Worm (Caenorhabditis elegans): Measurements from ENCODE around the gene let-858.

The let-858 gene

ce11 chrII:11004381-11004780 lies 17.8 kb upstream of the let-858 start:
- TF ChIP-seq cog-1 (tag; optimal IDR thresholded peaks at IDR 0.05) (no peak), ztf-23 (GFP tag; IDR thresholded peaks at IDR 0.05) (no peak), klf-2 (GFP tag; conservative IDR thresholded peaks at IDR 0.05) (no peak), ref-1 (GFP tag; conservative IDR thresholded peaks at IDR 0.05) (no peak)

DNA sequence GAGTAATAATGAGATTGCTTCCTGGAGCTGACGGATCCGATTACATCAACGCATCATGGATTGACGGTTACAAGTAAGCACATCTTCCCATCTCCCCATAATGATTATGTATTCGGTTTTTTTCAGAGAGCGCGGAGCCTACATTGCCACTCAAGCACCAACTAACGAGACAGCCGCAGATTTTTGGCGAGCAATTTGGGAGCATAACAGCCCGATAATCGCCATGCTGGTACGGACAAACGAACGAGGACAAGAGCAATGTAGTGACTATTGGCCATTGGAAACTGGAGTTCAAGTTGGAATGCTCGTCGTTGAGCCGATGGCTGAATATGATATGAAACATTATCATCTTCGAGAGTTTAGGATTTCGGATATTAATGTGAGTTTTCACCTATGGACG lies 11.3 kb upstream of the let-858 start:
- TF ChIP-seq T22C8.4 (GFP tag; IDR thresholded peaks at IDR 0.05) (no peak), tab-1 (GFP tag; IDR thresholded peaks at IDR 0.05) (no peak), med-1 (GFP tag; optimal IDR thresholded peaks at IDR 0.05; ENCODE audit: insufficient read depth) (no peak)

ce11 chrII:11012532-11013179 lies 9.5 kb upstream of the let-858 start:
- TF ChIP-seq klf-2 (GFP tag; conservative IDR thresholded peaks at IDR 0.05) (no peak), med-1 (GFP tag; optimal IDR thresholded peaks at IDR 0.05; ENCODE audit: insufficient read depth) (no peak), cog-1 (tag; optimal IDR thresholded peaks at IDR 0.05) (no peak), ref-1 (GFP tag; conservative IDR thresholded peaks at IDR 0.05) (no peak), ztf-23 (GFP tag; IDR thresholded peaks at IDR 0.05) (peak; percentile 66; the same call in 1 of the 2 replicates), tab-1 (GFP tag; IDR thresholded peaks at IDR 0.05) (0 out of 2 replicates have a peak, but pooled peaks have one; percentile 35), ztf-29 (GFP tag; IDR thresholded peaks at IDR 0.05) (no peak), T22C8.4 (GFP tag; IDR thresholded peaks at IDR 0.05) (no peak), flt-1 (GFP tag; IDR thresholded peaks at IDR 0.05) (0 out of 2 replicates have a peak, but pooled peaks have one; percentile 5)

DNA sequence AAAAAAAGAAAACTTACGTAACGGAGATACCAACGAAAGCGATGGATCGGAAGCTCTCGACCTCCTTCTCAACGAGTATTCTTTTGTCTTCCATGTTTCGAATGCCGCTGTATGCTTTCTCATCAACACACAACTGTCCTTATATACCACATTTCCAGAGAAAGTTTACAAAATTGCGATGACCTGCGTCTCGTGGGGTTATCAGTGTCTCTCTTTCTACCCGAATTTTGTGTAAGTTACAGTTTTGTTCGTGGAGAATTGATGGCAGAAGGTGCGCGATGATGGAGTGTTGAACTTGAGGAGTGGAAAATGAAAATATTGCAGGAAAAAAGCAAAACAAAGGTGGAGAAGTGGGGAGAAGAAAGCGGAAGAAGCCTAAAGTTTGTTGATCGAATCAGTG lies 8.5 kb upstream of the let-858 start, which contains the start of gene col-81:
col-81 (minus strand) TSS at position 101 of the 400 bp plus-strand sequence.
- TF ChIP-seq klf-2 (GFP tag; conservative IDR thresholded peaks at IDR 0.05) (no peak), ztf-23 (GFP tag; IDR thresholded peaks at IDR 0.05) (no peak), flt-1 (GFP tag; IDR thresholded peaks at IDR 0.05) (no peak)

ce11 chrII:11015210-11015609 lies 7.0 kb upstream of the let-858 start:
- TF ChIP-seq tab-1 (GFP tag; IDR thresholded peaks at IDR 0.05) (no peak), flt-1 (GFP tag; IDR thresholded peaks at IDR 0.05) (no peak), T22C8.4 (GFP tag; IDR thresholded peaks at IDR 0.05) (no peak), cog-1 (tag; optimal IDR thresholded peaks at IDR 0.05) (no peak), klf-2 (GFP tag; conservative IDR thresholded peaks at IDR 0.05) (no peak), med-1 (GFP tag; optimal IDR thresholded peaks at IDR 0.05; ENCODE audit: insufficient read depth) (no peak), ztf-29 (GFP tag; IDR thresholded peaks at IDR 0.05) (no peak), ref-1 (GFP tag; conservative IDR thresholded peaks at IDR 0.05) (no peak), ztf-23 (GFP tag; IDR thresholded peaks at IDR 0.05) (no peak)

ce11 chrII:11015734-11016133 lies 6.4 kb upstream of the let-858 start:
- TF ChIP-seq tab-1 (GFP tag; IDR thresholded peaks at IDR 0.05) (no peak), T22C8.4 (GFP tag; IDR thresholded peaks at IDR 0.05) (no peak), klf-2 (GFP tag; conservative IDR thresholded peaks at IDR 0.05) (no peak), ztf-29 (GFP tag; IDR thresholded peaks at IDR 0.05) (no peak), ztf-23 (GFP tag; IDR thresholded peaks at IDR 0.05) (no peak), cog-1 (tag; optimal IDR thresholded peaks at IDR 0.05) (no peak), ref-1 (GFP tag; conservative IDR thresholded peaks at IDR 0.05) (no peak), flt-1 (GFP tag; IDR thresholded peaks at IDR 0.05) (no peak), med-1 (GFP tag; optimal IDR thresholded peaks at IDR 0.05; ENCODE audit: insufficient read depth) (no peak)

- TF ChIP-seq klf-2 (GFP tag; conservative IDR thresholded peaks at IDR 0.05) (no peak), ref-1 (GFP tag; conservative IDR thresholded peaks at IDR 0.05) (no peak), cog-1 (tag; optimal IDR thresholded peaks at IDR 0.05) (no peak), ztf-23 (GFP tag; IDR thresholded peaks at IDR 0.05) (no peak), T22C8.4 (GFP tag; IDR thresholded peaks at IDR 0.05) (no peak), tab-1 (GFP tag; IDR thresholded peaks at IDR 0.05) (no peak), med-1 (GFP tag; optimal IDR thresholded peaks at IDR 0.05; ENCODE audit: insufficient read depth) (no peak), flt-1 (GFP tag; IDR thresholded peaks at IDR 0.05) (no peak), ztf-29 (GFP tag; IDR thresholded peaks at IDR 0.05) (no peak)
Observed at ce11 chrII:11016435-11016834, 5.7 kb upstream of the let-858 start.

DNA sequence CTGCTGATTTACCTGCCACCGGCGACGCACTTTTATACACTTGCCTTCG lies 5.5 kb upstream of the let-858 start, which contains the start of gene ram-2:
ram-2 (minus strand) TSS at position 47 of the 49 bp plus-strand sequence.
- TF ChIP-seq ztf-29 (GFP tag; IDR thresholded peaks at IDR 0.05) (no peak), flt-1 (GFP tag; IDR thresholded peaks at IDR 0.05) (no peak), klf-2 (GFP tag; conservative IDR thresholded peaks at IDR 0.05) (no peak), tab-1 (GFP tag; IDR thresholded peaks at IDR 0.05) (no peak), med-1 (GFP tag; optimal IDR thresholded peaks at IDR 0.05; ENCODE audit: insufficient read depth) (no peak), ztf-23 (GFP tag; IDR thresholded peaks at IDR 0.05) (no peak), ref-1 (GFP tag; conservative IDR thresholded peaks at IDR 0.05) (no peak), cog-1 (tag; optimal IDR thresholded peaks at IDR 0.05) (no peak), T22C8.4 (GFP tag; IDR thresholded peaks at IDR 0.05) (no peak)

ce11 chrII:11016884-11017283 lies 5.3 kb upstream of the let-858 start:
- no peak for TF ChIP-seq T22C8.4 (GFP tag; IDR thresholded peaks at IDR 0.05)

DNA sequence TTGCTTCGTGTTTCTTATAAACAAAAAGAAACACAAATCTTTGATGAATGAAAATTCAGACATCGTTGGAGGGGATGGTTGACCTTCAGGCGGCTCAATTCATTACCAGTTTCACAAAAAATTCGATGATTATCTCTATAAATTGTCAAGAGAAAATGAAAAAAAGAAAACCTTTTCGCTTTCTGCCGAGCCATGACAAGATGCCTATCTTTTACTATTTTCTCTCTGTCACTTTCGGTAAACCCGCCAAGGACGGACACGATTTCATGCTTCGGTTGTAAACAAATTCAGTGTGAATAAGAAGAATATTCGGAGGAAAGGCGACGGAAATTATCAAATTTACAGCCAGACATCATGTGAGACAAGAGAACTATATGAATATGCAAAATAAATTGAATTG lies 1.5 kb upstream of the let-858 start:
- TF ChIP-seq ref-1 (GFP tag; conservative IDR thresholded peaks at IDR 0.05) (no peak), med-1 (GFP tag; optimal IDR thresholded peaks at IDR 0.05; ENCODE audit: insufficient read depth) (no peak), ztf-29 (GFP tag; IDR thresholded peaks at IDR 0.05) (no peak), klf-2 (GFP tag; conservative IDR thresholded peaks at IDR 0.05) (no peak), ztf-23 (GFP tag; IDR thresholded peaks at IDR 0.05) (no peak), flt-1 (GFP tag; IDR thresholded peaks at IDR 0.05) (no peak), T22C8.4 (GFP tag; IDR thresholded peaks at IDR 0.05) (no peak), tab-1 (GFP tag; IDR thresholded peaks at IDR 0.05) (no peak), cog-1 (tag; optimal IDR thresholded peaks at IDR 0.05) (no peak)

DNA sequence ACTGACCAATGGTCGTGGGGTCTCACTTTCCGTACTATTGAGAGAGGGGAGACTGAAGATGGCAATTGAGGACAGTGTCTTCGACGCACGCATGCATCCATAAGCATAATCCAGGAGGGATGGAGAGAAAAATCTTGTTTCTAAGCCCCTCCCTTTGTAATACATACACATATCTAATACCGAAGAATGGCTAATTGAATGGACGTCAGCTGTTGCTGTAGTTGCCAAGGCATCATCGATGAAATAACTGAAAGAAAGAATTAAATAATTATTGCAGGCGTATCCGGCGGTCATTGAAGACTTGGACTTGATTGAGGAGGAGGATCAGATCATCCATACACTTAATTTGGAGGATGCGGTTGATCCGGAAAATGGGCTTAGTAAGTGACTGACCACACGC lies 3.4 kb downstream of the let-858 start, which contains the start of gene F33A8.7:
F33A8.7 (minus strand) TSS at position 101 of the 400 bp plus-strand sequence.
- TF ChIP-seq flt-1 (GFP tag; IDR thresholded peaks at IDR 0.05) (no peak), cog-1 (tag; optimal IDR thresholded peaks at IDR 0.05) (no peak), T22C8.4 (GFP tag; IDR thresholded peaks at IDR 0.05) (no peak), ztf-29 (GFP tag; IDR thresholded peaks at IDR 0.05) (no peak), ref-1 (GFP tag; conservative IDR thresholded peaks at IDR 0.05) (no peak), med-1 (GFP tag; optimal IDR thresholded peaks at IDR 0.05; ENCODE audit: insufficient read depth) (no peak), tab-1 (GFP tag; IDR thresholded peaks at IDR 0.05) (no peak), ztf-23 (GFP tag; IDR thresholded peaks at IDR 0.05) (no peak), klf-2 (GFP tag; conservative IDR thresholded peaks at IDR 0.05) (no peak)
